Worm (Caenorhabditis elegans) whole organism, L4 larva: ENCODE results near the gene K11D12.14.

ENCODE experiments used
- D1046.2 ChIP-seq: fragments of 200-800 bp; sonication (Bioruptor generic); IDR thresholded peaks from 2 replicates; pipeline ENCODE4 v1.3.6; 2022; ENCODE audit warnings: missing genetic modification characterization, missing compliant biosample characterization
- F26F4.8 ChIP-seq: fragments of 200-800 bp; sonication (Bioruptor generic); conservative IDR thresholded peaks from 2 replicates; pipeline ENCODE4 v1.3.6; 2022; ENCODE audit warnings: missing genetic modification characterization, missing compliant biosample characterization
- F37D6.2 ChIP-seq: sonication (generic microtip); optimal IDR thresholded peaks from 2 replicates; lab custom pipeline; 2016; ENCODE audit warnings: mild to moderate bottlenecking, missing genetic modification characterization, missing compliant biosample characterization
- F44E2.7 ChIP-seq: fragments of 200-800 bp; sonication (Bioruptor generic); IDR thresholded peaks from 2 replicates; pipeline ENCODE4 v2.1.2; 2022; ENCODE audit warnings: missing genetic modification characterization, missing compliant biosample characterization
- T20F7.1 ChIP-seq: fragments of 200-800 bp; sonication (Bioruptor generic); optimal IDR thresholded peaks from 2 replicates; lab custom pipeline; 2018; ENCODE audit warnings: mild to moderate bottlenecking, missing genetic modification characterization, missing compliant biosample characterization
- T26A8.4 ChIP-seq: fragments of 200-800 bp; sonication (Bioruptor generic); IDR thresholded peaks from 2 replicates; pipeline ENCODE4 v1.3.6; 2022; ENCODE audit warnings: missing genetic modification characterization, missing compliant biosample characterization
- Y48G9A.11 ChIP-seq: fragments of 200-800 bp; sonication (Bioruptor generic); IDR thresholded peaks from 2 replicates; pipeline ENCODE4 v1.3.6; 2022; ENCODE audit warnings: missing genetic modification reagents, missing genetic modification characterization, missing compliant biosample characterization
- ZK337.2 ChIP-seq: fragments of 200-800 bp; sonication (Bioruptor generic); IDR thresholded peaks from 2 replicates; pipeline ENCODE4 v1.3.6; 2022; ENCODE audit warnings: missing genetic modification reagents, missing genetic modification characterization, missing compliant biosample characterization
- ama-1 ChIP-seq: fragments of 150-350 bp; optimal IDR thresholded peaks from 2 replicates; lab custom pipeline; 2014; ENCODE audit warnings: inconsistent platforms, mixed read lengths
- ceh-20 ChIP-seq: fragments of 200-800 bp; sonication (Bioruptor generic); IDR thresholded peaks from 2 replicates; pipeline ENCODE4 v1.3.6; 2022; ENCODE audit warnings: missing genetic modification reagents, missing genetic modification characterization, missing compliant biosample characterization
- ctbp-1 ChIP-seq: fragments of 200-800 bp; sonication (Bioruptor generic); IDR thresholded peaks from 2 replicates; pipeline ENCODE4 v1.3.6; 2022; ENCODE audit warnings: missing genetic modification reagents, missing genetic modification characterization, missing compliant biosample characterization
- dmd-8 ChIP-seq: fragments of 200-800 bp; sonication (Bioruptor generic); IDR thresholded peaks from 2 replicates; pipeline ENCODE4 v1.3.6; 2022; ENCODE audit warnings: missing genetic modification characterization, missing compliant biosample characterization
- dmd-9 ChIP-seq: fragments of 200-800 bp; sonication (Bioruptor generic); IDR thresholded peaks from 2 replicates; pipeline ENCODE4 v1.3.6; 2022; ENCODE audit warnings: missing genetic modification reagents, missing genetic modification characterization, missing compliant biosample characterization
- dpl-1 ChIP-seq: fragments of 150-350 bp; optimal IDR thresholded peaks from 2 replicates; lab custom pipeline; 2014; ENCODE audit warnings: missing biosample characterization, missing genetic modification reagents, missing genetic modification characterization
- duxl-1 ChIP-seq: sonication (generic microtip); optimal IDR thresholded peaks from 2 replicates; lab custom pipeline; 2016; ENCODE audit warnings: mild to moderate bottlenecking, missing genetic modification characterization, moderate library complexity, missing compliant biosample characterization; ENCODE audit not compliant: poor library complexity
- egl-43 ChIP-seq: fragments of 200-800 bp; sonication (Bioruptor generic); IDR thresholded peaks from 2 replicates; pipeline ENCODE4 v1.3.6; 2022; ENCODE audit warnings: missing genetic modification reagents, missing genetic modification characterization, missing compliant biosample characterization
- fos-1 ChIP-seq: fragments of 150-350 bp; optimal IDR thresholded peaks from 2 replicates; lab custom pipeline; 2014; ENCODE audit warnings: missing biosample characterization, missing genetic modification characterization
- hif-1 ChIP-seq, 2 experiments: sonication (generic microtip); optimal IDR thresholded peaks; 2 replicates each; lab custom pipeline; 2016 to 2017; ENCODE audit warnings: missing compliant biosample characterization in 2 of 2, missing genetic modification characterization in 2 of 2, missing genetic modification reagents in 2 of 2, missing genotype in 2 of 2, mild to moderate bottlenecking in 1 of 2
- hlh-11 ChIP-seq: fragments of 200-800 bp; sonication (Bioruptor generic); optimal IDR thresholded peaks from 2 replicates; lab custom pipeline; 2018; ENCODE audit warnings: mild to moderate bottlenecking, missing genetic modification characterization, missing compliant biosample characterization
- hlh-30 ChIP-seq: sonication (generic microtip); optimal IDR thresholded peaks from 2 replicates; lab custom pipeline; 2017; ENCODE audit warnings: antibody characterized with exemption, mild to moderate bottlenecking, missing genetic modification characterization, missing compliant biosample characterization; ENCODE audit not compliant: insufficient read depth
- lim-7 ChIP-seq: fragments of 200-800 bp; sonication (Bioruptor generic); IDR thresholded peaks from 2 replicates; pipeline ENCODE4 v1.3.6; 2022; ENCODE audit warnings: missing genetic modification characterization, missing compliant biosample characterization
- lin-1 ChIP-seq: fragments of 200-800 bp; sonication (Bioruptor generic); IDR thresholded peaks from 2 replicates; pipeline ENCODE4 v1.3.6; 2022; ENCODE audit warnings: missing genetic modification reagents, missing genetic modification characterization, missing compliant biosample characterization
- lin-29 ChIP-seq: fragments of 200-800 bp; sonication (Bioruptor generic); IDR thresholded peaks from 2 replicates; pipeline ENCODE4 v1.3.6; 2022; ENCODE audit warnings: missing genetic modification reagents, missing genetic modification characterization, missing compliant biosample characterization
- lir-3 ChIP-seq: sonication (generic microtip); optimal IDR thresholded peaks from 2 replicates; lab custom pipeline; 2016; ENCODE audit warnings: mild to moderate bottlenecking, missing genetic modification characterization, missing compliant biosample characterization
- lsy-2 ChIP-seq, 2 experiments: fragments of 150-350 bp in 1 of 2; sonication (generic microtip) in 1 of 2; optimal IDR thresholded peaks; 2 replicates each; lab custom pipeline; 2014 to 2017; ENCODE audit warnings: missing biosample characterization in 2 of 2, missing genetic modification characterization in 2 of 2
- mdl-1 ChIP-seq, 2 experiments: fragments of 150-350 bp in 1 of 2; sonication (generic microtip) in 1 of 2; optimal IDR thresholded peaks; 2 replicates each; lab custom pipeline; 2014 to 2017; ENCODE audit warnings: missing biosample characterization in 2 of 2, missing genetic modification characterization in 2 of 2
- mdt-29 ChIP-seq: fragments of 200-800 bp; sonication (Bioruptor generic); IDR thresholded peaks from 2 replicates; pipeline ENCODE4 v1.3.6; 2022; ENCODE audit warnings: missing genetic modification reagents, missing genetic modification characterization, missing compliant biosample characterization
- mes-2 ChIP-seq: sonication (generic microtip); optimal IDR thresholded peaks from 2 replicates; lab custom pipeline; 2016; ENCODE audit warnings: missing genotype, mild to moderate bottlenecking, missing genetic modification characterization, missing compliant biosample characterization; ENCODE audit not compliant: poor library complexity, severe bottlenecking
- mxl-3 ChIP-seq: fragments of 200-800 bp; sonication (Bioruptor generic); optimal IDR thresholded peaks from 2 replicates; lab custom pipeline; 2018; ENCODE audit warnings: mild to moderate bottlenecking, missing genetic modification characterization, missing compliant biosample characterization
- nhr-10 ChIP-seq: fragments of 150-350 bp; optimal IDR thresholded peaks from 2 replicates; lab custom pipeline; 2014; ENCODE audit warnings: missing biosample characterization, missing genetic modification characterization
- nhr-102 ChIP-seq: sonication (generic microtip); optimal IDR thresholded peaks from 2 replicates; lab custom pipeline; 2016; ENCODE audit warnings: mild to moderate bottlenecking, missing genetic modification characterization, moderate library complexity, missing compliant biosample characterization
- nhr-11 ChIP-seq: fragments of 150-350 bp; optimal IDR thresholded peaks from 2 replicates; lab custom pipeline; 2014; ENCODE audit warnings: missing biosample characterization, missing genetic modification characterization
- nhr-48 ChIP-seq: sonication (generic microtip); optimal IDR thresholded peaks from 2 replicates; lab custom pipeline; 2016; ENCODE audit warnings: mild to moderate bottlenecking, missing genetic modification characterization, missing compliant biosample characterization
- nhr-6 ChIP-seq: fragments of 150-350 bp; optimal IDR thresholded peaks from 2 replicates; lab custom pipeline; 2014; ENCODE audit warnings: missing biosample characterization, missing genetic modification characterization
- nhr-76 ChIP-seq: fragments of 150-350 bp; optimal IDR thresholded peaks from 2 replicates; lab custom pipeline; 2014; ENCODE audit warnings: missing biosample characterization, missing genetic modification characterization
- nhr-77 ChIP-seq: fragments of 150-350 bp; optimal IDR thresholded peaks from 2 replicates; lab custom pipeline; 2014; ENCODE audit warnings: missing biosample characterization, missing genetic modification characterization
- pqm-1 ChIP-seq: sonication (generic microtip); optimal IDR thresholded peaks from 2 replicates; lab custom pipeline; 2017; ENCODE audit warnings: missing biosample characterization, missing genetic modification characterization
- set-16 ChIP-seq: fragments of 200-800 bp; sonication (Bioruptor generic); IDR thresholded peaks from 2 replicates; pipeline ENCODE4 v1.3.6; 2022; ENCODE audit warnings: missing genetic modification reagents, missing genetic modification characterization, missing compliant biosample characterization
- snpc-4 ChIP-seq: fragments of 150-350 bp; optimal IDR thresholded peaks from 2 replicates; lab custom pipeline; 2014; ENCODE audit warnings: missing biosample characterization, missing genetic modification characterization
- spr-1 ChIP-seq: sonication (generic microtip); optimal IDR thresholded peaks from 2 replicates; lab custom pipeline; 2016; ENCODE audit warnings: mild to moderate bottlenecking, missing genetic modification characterization, missing compliant biosample characterization
- spr-3 ChIP-seq: fragments of 200-800 bp; sonication (Bioruptor generic); optimal IDR thresholded peaks from 2 replicates; lab custom pipeline; 2018; ENCODE audit warnings: mild to moderate bottlenecking, missing genetic modification characterization, missing compliant biosample characterization
- tra-1 ChIP-seq: fragments of 200-800 bp; sonication (Bioruptor generic); IDR thresholded peaks from 2 replicates; pipeline ENCODE4 v1.3.6; 2022; ENCODE audit warnings: missing genetic modification reagents, missing genetic modification characterization, missing compliant biosample characterization
- unc-39 ChIP-seq: sonication (generic microtip); optimal IDR thresholded peaks from 2 replicates; lab custom pipeline; 2017; ENCODE audit warnings: missing biosample characterization, missing genetic modification characterization
- unc-62 ChIP-seq, 3 experiments: fragments of 150-350 bp in 1 of 3; sonication (generic microtip); optimal IDR thresholded peaks in 2 of 3; peaks in 1 of 3; 1 replicate in 1 of 3; 2 replicates in 2 of 3; lab custom pipeline; 2014 to 2017; ENCODE audit warnings: missing biosample characterization in 3 of 3, missing genetic modification characterization in 3 of 3, missing genetic modification reagents in 3 of 3, missing genotype in 1 of 3

Gene K11D12.14

DNA sequence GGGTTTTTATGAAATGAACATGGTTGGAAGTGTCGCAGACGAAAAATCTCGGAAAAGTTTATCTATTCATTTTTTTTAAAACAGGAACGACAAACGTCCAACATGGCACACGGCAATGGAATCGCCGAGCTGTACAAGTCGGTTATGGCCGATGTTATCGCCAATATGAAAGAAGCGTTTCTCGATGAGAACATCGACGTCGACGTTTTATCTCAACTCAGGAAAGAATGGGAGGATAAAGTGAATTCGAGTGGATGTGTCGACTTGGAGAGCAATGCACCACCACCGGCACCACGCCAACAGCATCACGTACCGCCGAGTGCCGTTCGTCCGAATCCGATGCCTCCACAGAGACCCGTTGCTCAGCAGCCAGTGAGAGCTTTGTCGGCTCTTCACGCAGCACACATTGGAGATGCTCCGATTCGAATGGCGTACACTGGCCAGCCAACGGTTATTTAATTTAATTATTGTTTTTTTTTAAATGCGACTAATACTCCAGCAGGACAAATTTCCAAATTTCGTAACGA, 700 bp downstream of the K11D12.14 start:
- TF ChIP-seq dpl-1 (GFP tag; lab: Kevin White, UChicago) (no peak), duxl-1 (tag; lab: Kevin White, UChicago) (peak; percentile 3), T26A8.4 (GFP tag; lab: Robert Waterston, UW) (0 out of 2 replicates have a peak, but pooled peaks have one; percentile 42), dmd-8 (GFP tag; lab: Robert Waterston, UW) (0 out of 2 replicates have a peak, but pooled peaks have one; percentile 40), lin-29 (GFP tag; lab: Robert Waterston, UW) (no peak), egl-43 (GFP tag; lab: Robert Waterston, UW) (peak; percentile 44; the same call in 1 of the 2 replicates), F44E2.7 (GFP tag; lab: Robert Waterston, UW) (no peak), nhr-102 (tag; lab: Kevin White, UChicago) (no peak), F26F4.8 (GFP tag; lab: Robert Waterston, UW) (no peak), tra-1 (0 out of 2 replicates have a peak, but pooled peaks have one; percentile 49), dmd-9 (GFP tag; lab: Robert Waterston, UW) (no peak), set-16 (GFP tag; lab: Robert Waterston, UW) (peak; percentile 72), fos-1 (tag; lab: Kevin White, UChicago) (peak; percentile 19), mes-2 (no peak), spr-3 (GFP tag; lab: Kevin White, UChicago) (peak; percentile 50), ZK337.2 (GFP tag; lab: Robert Waterston, UW) (0 out of 2 replicates have a peak, but pooled peaks have one; percentile 53), ctbp-1 (GFP tag; lab: Robert Waterston, UW) (no peak), spr-1 (tag; lab: Kevin White, UChicago) (no peak), ama-1 (no peak), mdt-29 (GFP tag; lab: Robert Waterston, UW) (no peak), mdl-1 (tag; optimal IDR thresholded peaks at IDR 0.05; lab: Kevin White, UChicago) (no peak), lir-3 (tag; lab: Kevin White, UChicago) (no peak)

DNA sequence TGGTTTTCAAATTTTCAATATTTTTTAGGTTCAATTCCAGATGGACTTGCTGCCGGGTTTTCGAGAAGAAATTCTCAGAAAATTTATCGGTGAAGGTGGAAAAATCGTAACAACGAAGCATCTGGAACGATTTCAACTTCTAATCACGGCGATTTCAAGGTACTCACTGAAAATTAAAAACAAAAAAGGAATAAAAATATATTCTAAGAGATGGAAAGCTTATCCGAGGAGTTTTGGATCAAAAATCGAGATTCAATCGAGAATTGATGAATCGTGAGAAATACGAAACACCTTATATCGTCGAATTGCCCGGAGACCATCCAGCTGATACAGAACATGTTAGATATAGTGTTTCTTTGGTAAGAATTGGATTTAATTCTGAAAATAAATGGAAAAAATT, 2.8 kb downstream of the K11D12.14 start, which contains the start of gene K11D12.12:
Gene K11D12.12 (plus strand): TSS at position 29 of the 400 bp plus-strand sequence.
- TF ChIP-seq Y48G9A.11 (GFP tag; lab: Robert Waterston, UW): no peak
- TF ChIP-seq nhr-11: no peak

DNA sequence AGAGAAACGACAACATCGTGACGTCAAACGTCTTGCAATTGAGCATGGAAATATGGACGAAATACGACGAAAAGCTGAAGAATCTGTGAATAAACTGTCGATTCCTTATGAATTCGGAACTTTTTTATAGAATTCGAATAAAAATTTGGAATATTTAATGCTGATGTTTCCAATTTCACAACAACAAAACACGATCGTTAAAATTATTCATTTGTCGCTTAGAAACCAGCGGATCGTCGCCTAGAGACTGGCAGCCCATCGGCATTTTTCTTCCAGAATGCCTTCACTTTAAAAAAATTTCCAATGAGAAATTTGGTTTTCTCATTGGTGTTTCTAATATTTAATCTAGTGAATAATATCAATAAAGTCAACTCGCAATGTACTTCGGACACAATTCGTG, 3.9 kb downstream of the K11D12.14 start, which contains the start of gene cwp-4:
Gene cwp-4 (plus strand): TSS at position 301 of the 400 bp plus-strand sequence.
- TF ChIP-seq Y48G9A.11 (GFP tag; lab: Robert Waterston, UW) (no peak), hlh-11 (tag; lab: Kevin White, UChicago) (no peak), ama-1 (no peak), snpc-4 (tag; lab: Kevin White, UChicago) (no peak), unc-39 (tag; lab: Kevin White, UChicago) (no peak), lim-7 (GFP tag; lab: Robert Waterston, UW) (no peak), unc-62 (GFP tag; optimal IDR thresholded peaks at IDR 0.05 in 1 of 2; lab: Kevin White, UChicago) (no peak), unc-62 (tag; optimal IDR thresholded peaks at IDR 0.05; lab: Kevin White, UChicago) (no peak), nhr-76 (tag; lab: Kevin White, UChicago) (no peak)

DNA sequence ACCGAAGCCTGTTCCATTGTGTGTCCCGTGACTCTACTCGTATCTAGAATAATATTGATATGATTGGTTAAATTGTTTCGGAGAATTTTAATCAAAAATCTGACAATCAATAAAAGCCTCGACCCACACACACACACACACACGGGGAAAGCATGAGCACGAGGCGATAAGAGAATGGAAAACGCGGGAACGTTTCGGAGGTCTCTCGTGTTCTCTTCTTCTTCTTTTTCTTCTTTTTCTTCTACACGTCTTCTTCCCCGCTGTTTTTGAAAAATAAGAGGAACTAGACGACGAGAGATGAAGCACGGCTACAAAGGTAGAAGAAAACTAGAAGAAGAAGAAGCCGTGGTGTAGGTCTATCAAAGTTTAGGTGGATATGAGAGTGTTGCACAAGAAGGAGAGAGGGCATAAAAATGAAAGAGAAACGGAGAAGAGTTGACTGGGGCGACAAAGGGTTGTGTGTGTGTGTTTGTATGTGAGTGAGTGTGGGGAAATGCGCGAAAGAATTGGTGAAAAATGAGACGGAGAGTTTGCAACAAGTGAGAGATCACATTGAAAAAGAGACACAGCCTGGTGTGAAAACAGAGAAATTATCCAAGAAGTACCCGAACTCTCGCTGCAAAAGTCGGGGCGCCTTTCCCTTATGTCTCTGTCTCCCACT, 15.5 kb downstream of the K11D12.14 start, which contains the start of gene mlk-1:
Gene mlk-1 (minus strand): TSS at position 51 of the 661 bp plus-strand sequence.
- TF ChIP-seq hlh-30 (tag; lab: Kevin White, UChicago): peak; percentile 96
- TF ChIP-seq D1046.2 (GFP tag; lab: Robert Waterston, UW): no peak
- TF ChIP-seq egl-43 (GFP tag; lab: Robert Waterston, UW): no peak
- peak; percentile 28 for TF ChIP-seq nhr-77 (tag; lab: Kevin White, UChicago)
- TF ChIP-seq lsy-2 (tag; optimal IDR thresholded peaks at IDR 0.05; lab: Kevin White, UChicago): peak; percentile 59 to 64
- TF ChIP-seq pqm-1 (tag; lab: Kevin White, UChicago): peak; percentile 26
- TF ChIP-seq nhr-6: peak; percentile 40
- TF ChIP-seq nhr-48: peak; percentile 43
- TF ChIP-seq nhr-102 (tag; lab: Kevin White, UChicago): no peak
- TF ChIP-seq lin-1 (GFP tag; lab: Robert Waterston, UW): 0 out of 2 replicates have a peak, but pooled peaks have one; percentile 18
- peak; percentile 32 for TF ChIP-seq F37D6.2 (tag; lab: Kevin White, UChicago)
- peak; percentile 41 for TF ChIP-seq mxl-3 (GFP tag; lab: Kevin White, UChicago)
- TF ChIP-seq nhr-10 (tag; lab: Kevin White, UChicago): peak; percentile 36
- TF ChIP-seq hif-1 (tag; optimal IDR thresholded peaks at IDR 0.05; lab: Kevin White, UChicago): peak in 1 of 2 experiments; percentile 64
- no peak for TF ChIP-seq T20F7.1 (GFP tag; lab: Kevin White, UChicago)
- no peak for TF ChIP-seq ceh-20 (GFP tag; lab: Robert Waterston, UW)
- TF ChIP-seq snpc-4 (tag; lab: Kevin White, UChicago): no peak
